Worm (Caenorhabditis elegans) whole organism, L4 larva: ENCODE results near the gene T20B3.1.

Source experiments
- D1046.2 ChIP-seq: fragments of 200-800 bp; sonication (Bioruptor generic); IDR thresholded peaks from 2 replicates; pipeline ENCODE4 v1.3.6; 2022; ENCODE audit warnings: missing genetic modification characterization, missing compliant biosample characterization
- F44E2.7 ChIP-seq: fragments of 200-800 bp; sonication (Bioruptor generic); IDR thresholded peaks from 2 replicates; pipeline ENCODE4 v2.1.2; 2022; ENCODE audit warnings: missing genetic modification characterization, missing compliant biosample characterization
- T20F7.1 ChIP-seq: fragments of 200-800 bp; sonication (Bioruptor generic); optimal IDR thresholded peaks from 2 replicates; lab custom pipeline; 2018; ENCODE audit warnings: mild to moderate bottlenecking, missing genetic modification characterization, missing compliant biosample characterization
- T26A8.4 ChIP-seq: fragments of 200-800 bp; sonication (Bioruptor generic); IDR thresholded peaks from 2 replicates; pipeline ENCODE4 v1.3.6; 2022; ENCODE audit warnings: missing genetic modification characterization, missing compliant biosample characterization
- Y105C5A.15 ChIP-seq: fragments of 200-800 bp; sonication (Bioruptor generic); IDR thresholded peaks from 2 replicates; pipeline ENCODE4 v1.3.6; 2022; ENCODE audit warnings: missing genetic modification characterization, missing compliant biosample characterization
- Y75B8A.6 ChIP-seq: fragments of 200-800 bp; sonication (Bioruptor generic); IDR thresholded peaks from 2 replicates; pipeline ENCODE4 v1.3.6; 2022; ENCODE audit warnings: missing genetic modification reagents, missing genetic modification characterization, missing compliant biosample characterization
- ZK337.2 ChIP-seq: fragments of 200-800 bp; sonication (Bioruptor generic); IDR thresholded peaks from 2 replicates; pipeline ENCODE4 v1.3.6; 2022; ENCODE audit warnings: missing genetic modification reagents, missing genetic modification characterization, missing compliant biosample characterization
- aha-1 ChIP-seq: fragments of 150-350 bp; peaks from one replicate; lab custom pipeline; 2014; ENCODE audit warnings: missing biosample characterization, missing genetic modification characterization
- aly-2 ChIP-seq: sonication (generic microtip); optimal IDR thresholded peaks from 2 replicates; lab custom pipeline; 2018; ENCODE audit warnings: missing biosample characterization, missing genetic modification characterization
- ama-1 ChIP-seq: fragments of 150-350 bp; optimal IDR thresholded peaks from 2 replicates; lab custom pipeline; 2014; ENCODE audit warnings: inconsistent platforms, mixed read lengths
- arid-1 ChIP-seq: fragments of 200-800 bp; sonication (Bioruptor generic); conservative IDR thresholded peaks from 2 replicates; pipeline ENCODE4 v1.3.6; 2022; ENCODE audit warnings: missing genetic modification reagents, missing genetic modification characterization, missing compliant biosample characterization
- attf-4 ChIP-seq: sonication (generic microtip); optimal IDR thresholded peaks from 3 replicates; lab custom pipeline; 2017; ENCODE audit warnings: missing biosample characterization, missing genetic modification characterization
- ceh-44 ChIP-seq: fragments of 200-800 bp; sonication (Bioruptor generic); IDR thresholded peaks from 2 replicates; pipeline ENCODE4 v1.3.6; 2022; ENCODE audit warnings: missing genetic modification reagents, missing genetic modification characterization, missing compliant biosample characterization
- ceh-82 ChIP-seq: sonication (generic microtip); optimal IDR thresholded peaks from 2 replicates; lab custom pipeline; 2017; ENCODE audit warnings: missing biosample characterization, missing genetic modification characterization
- ces-1 ChIP-seq: fragments of 150-350 bp; sonication (generic microtip); optimal IDR thresholded peaks from 4 replicates; lab custom pipeline; 2014; ENCODE audit warnings: missing biosample characterization, missing genetic modification reagents, missing genetic modification characterization
- cey-2 ChIP-seq: sonication (generic microtip); optimal IDR thresholded peaks from 3 replicates; lab custom pipeline; 2017; ENCODE audit warnings: missing genetic modification characterization, mild to moderate bottlenecking, missing compliant biosample characterization, antibody characterized with exemption, borderline replicate concordance; ENCODE audit not compliant: insufficient read depth
- ctbp-1 ChIP-seq: fragments of 200-800 bp; sonication (Bioruptor generic); IDR thresholded peaks from 2 replicates; pipeline ENCODE4 v1.3.6; 2022; ENCODE audit warnings: missing genetic modification reagents, missing genetic modification characterization, missing compliant biosample characterization
- daf-12 ChIP-seq: fragments of 150-350 bp; optimal IDR thresholded peaks from 2 replicates; lab custom pipeline; 2014; ENCODE audit warnings: missing biosample characterization, missing genetic modification reagents, missing genetic modification characterization
- dmd-6 ChIP-seq: fragments of 200-800 bp; sonication (Bioruptor generic); IDR thresholded peaks from 2 replicates; pipeline ENCODE4 v1.3.6; 2022; ENCODE audit warnings: missing genetic modification reagents, missing genetic modification characterization, missing compliant biosample characterization
- dmd-9 ChIP-seq: fragments of 200-800 bp; sonication (Bioruptor generic); IDR thresholded peaks from 2 replicates; pipeline ENCODE4 v1.3.6; 2022; ENCODE audit warnings: missing genetic modification reagents, missing genetic modification characterization, missing compliant biosample characterization
- egl-43 ChIP-seq: fragments of 200-800 bp; sonication (Bioruptor generic); IDR thresholded peaks from 2 replicates; pipeline ENCODE4 v1.3.6; 2022; ENCODE audit warnings: missing genetic modification reagents, missing genetic modification characterization, missing compliant biosample characterization
- fkh-10 ChIP-seq: fragments of 150-350 bp; optimal IDR thresholded peaks from 2 replicates; lab custom pipeline; 2014; ENCODE audit warnings: missing biosample characterization, missing genetic modification reagents, missing genetic modification characterization
- fos-1 ChIP-seq: fragments of 150-350 bp; optimal IDR thresholded peaks from 2 replicates; lab custom pipeline; 2014; ENCODE audit warnings: missing biosample characterization, missing genetic modification characterization
- hif-1 ChIP-seq, 2 experiments: sonication (generic microtip); optimal IDR thresholded peaks; 2 replicates each; lab custom pipeline; 2016 to 2017; ENCODE audit warnings: missing compliant biosample characterization in 2 of 2, missing genetic modification characterization in 2 of 2, missing genetic modification reagents in 2 of 2, missing genotype in 2 of 2, mild to moderate bottlenecking in 1 of 2
- hlh-11 ChIP-seq: fragments of 200-800 bp; sonication (Bioruptor generic); optimal IDR thresholded peaks from 2 replicates; lab custom pipeline; 2018; ENCODE audit warnings: mild to moderate bottlenecking, missing genetic modification characterization, missing compliant biosample characterization
- hlh-30 ChIP-seq: sonication (generic microtip); optimal IDR thresholded peaks from 2 replicates; lab custom pipeline; 2017; ENCODE audit warnings: antibody characterized with exemption, mild to moderate bottlenecking, missing genetic modification characterization, missing compliant biosample characterization; ENCODE audit not compliant: insufficient read depth
- hmg-1.1 ChIP-seq: fragments of 200-800 bp; sonication (Bioruptor generic); IDR thresholded peaks from 2 replicates; pipeline ENCODE4 v1.3.6; 2022; ENCODE audit warnings: missing genetic modification reagents, missing genetic modification characterization, missing compliant biosample characterization
- jun-1 ChIP-seq: fragments of 150-350 bp; optimal IDR thresholded peaks from 2 replicates; lab custom pipeline; 2014; ENCODE audit warnings: missing biosample characterization, missing genetic modification reagents, missing genetic modification characterization
- lim-7 ChIP-seq: fragments of 200-800 bp; sonication (Bioruptor generic); IDR thresholded peaks from 2 replicates; pipeline ENCODE4 v1.3.6; 2022; ENCODE audit warnings: missing genetic modification characterization, missing compliant biosample characterization
- lin-1 ChIP-seq: fragments of 200-800 bp; sonication (Bioruptor generic); IDR thresholded peaks from 2 replicates; pipeline ENCODE4 v1.3.6; 2022; ENCODE audit warnings: missing genetic modification reagents, missing genetic modification characterization, missing compliant biosample characterization
- lin-15B ChIP-seq: fragments of 150-350 bp; sonication (generic microtip); optimal IDR thresholded peaks from 3 replicates; lab custom pipeline; 2014; ENCODE audit warnings: missing biosample characterization, missing genetic modification characterization
- lin-29 ChIP-seq: fragments of 200-800 bp; sonication (Bioruptor generic); IDR thresholded peaks from 2 replicates; pipeline ENCODE4 v1.3.6; 2022; ENCODE audit warnings: missing genetic modification reagents, missing genetic modification characterization, missing compliant biosample characterization
- lsy-2 ChIP-seq, 2 experiments: fragments of 150-350 bp in 1 of 2; sonication (generic microtip) in 1 of 2; optimal IDR thresholded peaks; 2 replicates each; lab custom pipeline; 2014 to 2017; ENCODE audit warnings: missing biosample characterization in 2 of 2, missing genetic modification characterization in 2 of 2
- madf-9 ChIP-seq: fragments of 200-800 bp; sonication (Bioruptor generic); conservative IDR thresholded peaks from 2 replicates; pipeline ENCODE4 v1.3.6; 2022; ENCODE audit warnings: missing genetic modification reagents, missing genetic modification characterization, missing compliant biosample characterization
- mdt-29 ChIP-seq: fragments of 200-800 bp; sonication (Bioruptor generic); IDR thresholded peaks from 2 replicates; pipeline ENCODE4 v1.3.6; 2022; ENCODE audit warnings: missing genetic modification reagents, missing genetic modification characterization, missing compliant biosample characterization
- mxl-3 ChIP-seq: fragments of 200-800 bp; sonication (Bioruptor generic); optimal IDR thresholded peaks from 2 replicates; lab custom pipeline; 2018; ENCODE audit warnings: mild to moderate bottlenecking, missing genetic modification characterization, missing compliant biosample characterization
- nhr-10 ChIP-seq: fragments of 150-350 bp; optimal IDR thresholded peaks from 2 replicates; lab custom pipeline; 2014; ENCODE audit warnings: missing biosample characterization, missing genetic modification characterization
- nhr-111 ChIP-seq: fragments of 200-800 bp; sonication (Bioruptor generic); optimal IDR thresholded peaks from 2 replicates; lab custom pipeline; 2018; ENCODE audit warnings: mild to moderate bottlenecking, missing genetic modification characterization, missing compliant biosample characterization
- nhr-42 ChIP-seq: fragments of 200-800 bp; sonication (Bioruptor generic); IDR thresholded peaks from 2 replicates; pipeline ENCODE4 v1.3.6; 2022; ENCODE audit warnings: missing genetic modification characterization, missing compliant biosample characterization
- nhr-6 ChIP-seq: fragments of 150-350 bp; optimal IDR thresholded peaks from 2 replicates; lab custom pipeline; 2014; ENCODE audit warnings: missing biosample characterization, missing genetic modification characterization
- pha-4 ChIP-seq, 2 experiments: fragments of 150-350 bp in 1 of 2; fragments of 200-800 bp in 1 of 2; sonication (Bioruptor generic) in 1 of 2; IDR thresholded peaks in 1 of 2; optimal IDR thresholded peaks in 1 of 2; 2 replicates each; pipeline versions ENCODE4 v1.3.6 to Lab custom; 2014 to 2022; ENCODE audit warnings: missing genetic modification characterization in 2 of 2, missing genetic modification reagents in 2 of 2, missing biosample characterization in 1 of 2, missing compliant biosample characterization in 1 of 2
- php-3 ChIP-seq: fragments of 200-800 bp; sonication (Bioruptor generic); IDR thresholded peaks from 2 replicates; pipeline ENCODE4 v1.3.6; 2022; ENCODE audit warnings: missing genetic modification reagents, missing genetic modification characterization, missing compliant biosample characterization
- rbr-2 ChIP-seq: sonication (generic microtip); optimal IDR thresholded peaks from 2 replicates; lab custom pipeline; 2016; ENCODE audit warnings: missing genotype, missing genetic modification characterization, missing compliant biosample characterization
- saeg-2 ChIP-seq: fragments of 200-800 bp; sonication (Bioruptor generic); IDR thresholded peaks from 2 replicates; pipeline ENCODE4 v1.3.6; 2022; ENCODE audit warnings: missing genetic modification reagents, missing genetic modification characterization, missing compliant biosample characterization
- sdz-12 ChIP-seq: fragments of 200-800 bp; sonication (Bioruptor generic); optimal IDR thresholded peaks from 2 replicates; lab custom pipeline; 2018; ENCODE audit warnings: mild to moderate bottlenecking, missing genetic modification characterization, missing compliant biosample characterization
- skn-1 ChIP-seq: fragments of 150-350 bp; optimal IDR thresholded peaks from 2 replicates; lab custom pipeline; 2014; ENCODE audit warnings: missing biosample characterization, missing genetic modification characterization
- spr-1 ChIP-seq: sonication (generic microtip); optimal IDR thresholded peaks from 2 replicates; lab custom pipeline; 2016; ENCODE audit warnings: mild to moderate bottlenecking, missing genetic modification characterization, missing compliant biosample characterization
- spr-3 ChIP-seq: fragments of 200-800 bp; sonication (Bioruptor generic); optimal IDR thresholded peaks from 2 replicates; lab custom pipeline; 2018; ENCODE audit warnings: mild to moderate bottlenecking, missing genetic modification characterization, missing compliant biosample characterization
- zfp-2 ChIP-seq: sonication (generic microtip); optimal IDR thresholded peaks from 2 replicates; lab custom pipeline; 2016; ENCODE audit warnings: mild to moderate bottlenecking, missing genetic modification characterization, missing compliant biosample characterization
- zip-2 ChIP-seq: fragments of 150-350 bp; optimal IDR thresholded peaks from 2 replicates; lab custom pipeline; 2014; ENCODE audit warnings: missing biosample characterization, missing genetic modification characterization
- ztf-7 ChIP-seq: fragments of 150-350 bp; optimal IDR thresholded peaks from 2 replicates; lab custom pipeline; 2014; ENCODE audit warnings: missing biosample characterization, missing genetic modification characterization

The T20B3.1 gene

DNA sequence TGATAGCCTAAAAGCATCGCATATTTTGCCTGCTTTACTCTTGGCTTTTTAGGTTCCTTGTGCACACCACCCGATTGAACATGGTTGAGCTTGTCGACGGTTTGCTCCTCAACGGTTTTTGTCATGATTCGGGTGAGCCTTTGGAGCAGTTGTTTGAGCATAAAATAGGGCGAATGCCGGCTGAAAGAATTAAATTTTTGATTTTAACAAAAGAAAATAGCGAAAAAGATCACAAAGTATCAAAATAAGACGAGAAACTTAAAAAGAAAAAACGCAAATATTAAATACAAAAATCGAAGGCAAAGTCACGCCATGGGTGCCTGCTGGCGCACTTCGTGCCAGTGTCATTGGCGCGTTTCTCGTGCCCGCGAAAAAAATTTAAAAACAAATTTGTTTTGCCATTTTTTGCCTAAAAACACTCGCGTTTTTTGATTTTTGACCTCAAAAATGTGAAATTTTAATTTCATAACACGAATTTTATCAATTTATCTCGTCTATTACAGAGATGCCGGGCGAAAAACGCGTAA is 20.5 kb upstream of the T20B3.1 start, which contains the start of the genes ctps-1 and pus-1 (continued):
- TF ChIP-seq attf-4 (tag; lab: Kevin White, UChicago), result no peak
- TF ChIP-seq lin-29 (GFP tag; lab: Robert Waterston, UW), result 0 out of 2 replicates have a peak, but pooled peaks have one; percentile 28
- peak; percentile 43 for TF ChIP-seq dmd-6 (GFP tag; lab: Robert Waterston, UW)
- no peak for TF ChIP-seq hif-1 (tag; optimal IDR thresholded peaks at IDR 0.05; lab: Kevin White, UChicago)
- TF ChIP-seq ceh-44, result no peak
- TF ChIP-seq ama-1, result peak; percentile 10
- no peak for TF ChIP-seq lin-1
- TF ChIP-seq dmd-9 (GFP tag; lab: Robert Waterston, UW), result no peak
- no peak for TF ChIP-seq egl-43
- TF ChIP-seq lim-7 (GFP tag; lab: Robert Waterston, UW), result no peak
- TF ChIP-seq nhr-6 (tag; lab: Kevin White, UChicago), result peak; percentile 53
- no peak for TF ChIP-seq lin-15B
- TF ChIP-seq rbr-2 (tag; lab: Kevin White, UChicago), result peak; percentile 31
- TF ChIP-seq zip-2, result no peak
- TF ChIP-seq spr-1 (tag; lab: Kevin White, UChicago), result no peak
- no peak for TF ChIP-seq nhr-10 (tag; lab: Kevin White, UChicago)
- TF ChIP-seq nhr-42 (GFP tag; lab: Robert Waterston, UW), result no peak
- no peak for TF ChIP-seq spr-3 (GFP tag; lab: Kevin White, UChicago)
- no peak for TF ChIP-seq skn-1
- no peak for TF ChIP-seq D1046.2 (GFP tag; lab: Robert Waterston, UW)
- TF ChIP-seq ztf-7, result peak; percentile 26
- TF ChIP-seq fos-1 (tag; lab: Kevin White, UChicago), result no peak
- no peak for TF ChIP-seq Y75B8A.6 (GFP tag; lab: Robert Waterston, UW)
- TF ChIP-seq ZK337.2, result no peak
- TF ChIP-seq madf-9, result no peak
- no peak for TF ChIP-seq ces-1 (GFP tag; lab: Kevin White, UChicago)
- no peak for TF ChIP-seq ctbp-1 (GFP tag; lab: Robert Waterston, UW)
- TF ChIP-seq saeg-2 (GFP tag; lab: Robert Waterston, UW), result no peak
- no peak for TF ChIP-seq Y105C5A.15 (GFP tag; lab: Robert Waterston, UW)
- TF ChIP-seq aha-1 (tag; lab: Kevin White, UChicago), result no peak
- TF ChIP-seq lsy-2 (tag; optimal IDR thresholded peaks at IDR 0.05; lab: Kevin White, UChicago), result peak in 1 of 2 experiments; percentile 84
- no peak for TF ChIP-seq daf-12
- TF ChIP-seq jun-1 (tag; lab: Kevin White, UChicago), result no peak
- no peak for TF ChIP-seq php-3 (GFP tag; lab: Robert Waterston, UW)
- no peak for TF ChIP-seq ceh-82 (tag; lab: Kevin White, UChicago)
- TF ChIP-seq nhr-111 (GFP tag; lab: Kevin White, UChicago), result no peak
- TF ChIP-seq hlh-30 (tag; lab: Kevin White, UChicago), result peak; percentile 58
- TF ChIP-seq pha-4 (GFP tag; IDR thresholded peaks at IDR 0.05; lab: Robert Waterston, UW), result no peak
- no peak for TF ChIP-seq pha-4 (tag; optimal IDR thresholded peaks at IDR 0.05; lab: Kevin White, UChicago)
- no peak for TF ChIP-seq zfp-2 (tag; lab: Kevin White, UChicago)
- no peak for TF ChIP-seq F44E2.7 (GFP tag; lab: Robert Waterston, UW)
- TF ChIP-seq cey-2 (tag; lab: Kevin White, UChicago), result no peak
- TF ChIP-seq mdt-29 (GFP tag; lab: Robert Waterston, UW), result no peak
- no peak for TF ChIP-seq aly-2 (tag; lab: Kevin White, UChicago)
- TF ChIP-seq hlh-11, result peak; percentile 37
- no peak for TF ChIP-seq mxl-3
- no peak for TF ChIP-seq sdz-12 (GFP tag; lab: Kevin White, UChicago)
- no peak for TF ChIP-seq fkh-10 (GFP tag; lab: Kevin White, UChicago)
- TF ChIP-seq T26A8.4 (GFP tag; lab: Robert Waterston, UW), result peak; percentile 41; the same call in 1 of the 2 replicates
- TF ChIP-seq hmg-1.1, result peak; percentile 48
- TF ChIP-seq T20F7.1 (GFP tag; lab: Kevin White, UChicago), result no peak
- TF ChIP-seq arid-1, result no peak
